Fruit fly (Drosophila melanogaster): ENCODE measurements around the gene CG33985.

The CG33985 gene

DNA sequence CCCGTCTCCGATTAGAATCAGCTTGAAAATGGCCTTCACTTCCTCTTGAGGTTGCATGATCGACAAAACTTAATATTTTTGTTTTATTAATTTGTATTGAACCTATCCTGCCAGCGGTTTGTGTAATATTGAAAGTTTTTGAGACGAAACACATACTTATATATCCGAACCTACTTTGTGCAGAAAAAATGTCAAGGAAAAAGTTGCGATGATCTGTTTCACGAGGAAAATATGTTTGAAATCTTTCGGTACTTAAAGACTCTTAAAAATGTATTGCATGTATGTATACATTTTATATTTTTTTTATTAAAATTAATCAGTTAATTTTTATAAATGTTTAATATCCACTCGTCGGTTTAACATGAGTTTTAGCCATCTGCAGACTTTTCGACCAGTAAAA, 41.3 kb downstream of the CG33985 start, which contains the start of gene Ran-like:
TSS of gene Ran-like (minus strand) at position 101 of the 400 bp plus-strand sequence.
- no peak for TF ChIP-seq hkb (optimal IDR thresholded peaks at IDR 0.05)
- no peak for TF ChIP-seq hkb (GFP tag; IDR thresholded peaks at IDR 0.05)
- TF ChIP-seq gcm (GFP tag; optimal IDR thresholded peaks at IDR 0.05): no peak
- no peak for TF ChIP-seq twi (tag; optimal IDR thresholded peaks at IDR 0.05)
- TF ChIP-seq CG16779 (GFP tag; IDR thresholded peaks at IDR 0.05): no peak
- TF ChIP-seq CG11093 (GFP tag; IDR thresholded peaks at IDR 0.05): no peak
- no peak for TF ChIP-seq trh (GFP tag; optimal IDR thresholded peaks at IDR 0.05)
- TF ChIP-seq CG15073 (GFP tag; optimal IDR thresholded peaks at IDR 0.05): no peak
- TF ChIP-seq CG6654 (GFP tag; optimal IDR thresholded peaks at IDR 0.05): no peak

Measured in whole organism, embryonic.